Fruit fly (Drosophila melanogaster): Measurements from ENCODE around the gene CG4115.

Gene CG4115

DNA sequence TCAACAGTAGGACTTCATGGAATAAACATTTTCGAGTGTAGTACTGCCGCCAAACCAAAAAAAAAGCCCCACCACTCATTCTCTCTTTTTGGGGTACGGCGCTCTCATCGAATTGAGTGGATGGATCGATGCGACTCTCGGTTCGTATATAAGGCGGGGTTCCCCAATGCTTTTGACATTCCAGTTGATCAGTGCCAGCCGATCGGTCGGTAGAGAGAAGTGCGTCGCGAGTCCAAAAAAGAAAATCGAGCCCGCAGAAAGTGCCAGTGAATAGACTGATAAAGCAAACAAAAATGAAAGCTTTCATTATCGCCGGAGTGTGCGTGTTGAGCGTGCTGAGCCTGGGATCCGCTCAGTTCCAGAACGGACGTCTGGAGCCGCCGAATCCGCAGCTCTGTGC lies at the start of gene CG4115:
Gene CG4115, plus strand, starts transcription at position 172 of the 400 bp plus-strand sequence.
- TF ChIP-seq pan (optimal IDR thresholded peaks at IDR 0.05) = no peak
- TF ChIP-seq EcR (GFP tag; optimal IDR thresholded peaks at IDR 0.05) = no peak
- no peak for TF ChIP-seq CG8478 (optimal IDR thresholded peaks at IDR 0.05)
- no peak for TF ChIP-seq usp (GFP tag; optimal IDR thresholded peaks at IDR 0.05)
- TF ChIP-seq Dll (optimal IDR thresholded peaks at IDR 0.05) = no peak
- TF ChIP-seq psq (optimal IDR thresholded peaks at IDR 0.05) = no peak

dm6 chr3R:12311053-12311452 lies 48.8 kb upstream of the CG4115 start, which contains the start of gene CG4066:
TSS of gene CG4066 (plus strand) at chr3R:12311353.
- TF ChIP-seq Dll (optimal IDR thresholded peaks at IDR 0.05) (no peak), pan (optimal IDR thresholded peaks at IDR 0.05) (no peak), CG8478 (optimal IDR thresholded peaks at IDR 0.05) (no peak), EcR (GFP tag; optimal IDR thresholded peaks at IDR 0.05) (no peak), psq (optimal IDR thresholded peaks at IDR 0.05) (no peak), usp (GFP tag; optimal IDR thresholded peaks at IDR 0.05) (no peak)

DNA sequence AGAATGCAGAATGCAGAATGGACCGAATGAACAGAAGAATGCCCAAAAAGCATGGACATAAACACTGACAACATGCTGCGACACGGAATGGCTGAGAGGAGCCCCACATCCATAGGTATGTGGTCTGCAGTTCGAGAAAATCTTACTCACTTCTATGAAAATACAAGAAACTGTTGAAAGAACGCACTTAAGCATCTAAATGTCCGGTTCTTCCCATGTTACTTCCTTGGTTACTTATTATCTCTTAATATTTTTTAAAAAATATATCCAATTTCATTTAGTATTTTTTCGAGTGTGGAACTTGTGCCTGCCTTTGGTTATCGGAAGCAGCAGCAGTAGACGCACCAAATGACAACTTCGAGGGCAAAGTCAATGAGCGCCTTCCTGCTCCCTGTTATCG lies 45.6 kb upstream of the CG4115 start:
- TF ChIP-seq psq (optimal IDR thresholded peaks at IDR 0.05) (no peak), usp (GFP tag; optimal IDR thresholded peaks at IDR 0.05) (no peak), pan (optimal IDR thresholded peaks at IDR 0.05) (no peak), Dll (optimal IDR thresholded peaks at IDR 0.05) (no peak), EcR (GFP tag; optimal IDR thresholded peaks at IDR 0.05) (no peak), CG8478 (optimal IDR thresholded peaks at IDR 0.05) (no peak)

DNA sequence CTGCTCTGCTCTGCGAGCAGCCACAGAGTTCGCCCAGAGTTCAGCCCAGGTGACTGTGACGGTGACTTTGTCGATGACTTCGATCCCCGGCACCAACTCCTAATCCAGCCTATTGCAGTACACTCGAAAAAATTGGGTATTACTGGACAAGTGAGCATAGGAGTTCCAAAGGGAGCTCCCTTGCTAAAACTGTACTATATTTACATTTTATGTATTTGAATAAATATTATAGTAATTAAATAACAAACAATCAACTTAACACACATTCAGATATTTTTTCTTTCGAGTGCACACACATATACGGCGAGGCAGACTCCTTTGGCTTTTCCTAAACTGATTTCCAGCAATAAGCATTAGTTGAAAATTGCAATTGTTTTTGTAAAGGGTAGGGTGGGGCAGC lies 44.4 kb upstream of the CG4115 start:
- TF ChIP-seq Dll (optimal IDR thresholded peaks at IDR 0.05) (no peak), psq (optimal IDR thresholded peaks at IDR 0.05) (no peak), EcR (GFP tag; optimal IDR thresholded peaks at IDR 0.05) (no peak), usp (GFP tag; optimal IDR thresholded peaks at IDR 0.05) (no peak)

- TF ChIP-seq usp (GFP tag; optimal IDR thresholded peaks at IDR 0.05) (no peak), psq (optimal IDR thresholded peaks at IDR 0.05) (no peak), EcR (GFP tag; optimal IDR thresholded peaks at IDR 0.05) (no peak), CG8478 (optimal IDR thresholded peaks at IDR 0.05) (no peak), pan (optimal IDR thresholded peaks at IDR 0.05) (no peak), Dll (optimal IDR thresholded peaks at IDR 0.05) (no peak)
Measured at dm6 chr3R:12316420-12316819, 43.4 kb upstream of the CG4115 start.

- no peak for TF ChIP-seq psq (optimal IDR thresholded peaks at IDR 0.05)
- TF ChIP-seq CG8478 (optimal IDR thresholded peaks at IDR 0.05) = no peak
- TF ChIP-seq EcR (GFP tag; optimal IDR thresholded peaks at IDR 0.05) = no peak
- TF ChIP-seq usp (GFP tag; optimal IDR thresholded peaks at IDR 0.05) = no peak
- no peak for TF ChIP-seq Dll (optimal IDR thresholded peaks at IDR 0.05)
- no peak for TF ChIP-seq pan (optimal IDR thresholded peaks at IDR 0.05)
Measured at dm6 chr3R:12317325-12317724, 42.5 kb upstream of the CG4115 start.

DNA sequence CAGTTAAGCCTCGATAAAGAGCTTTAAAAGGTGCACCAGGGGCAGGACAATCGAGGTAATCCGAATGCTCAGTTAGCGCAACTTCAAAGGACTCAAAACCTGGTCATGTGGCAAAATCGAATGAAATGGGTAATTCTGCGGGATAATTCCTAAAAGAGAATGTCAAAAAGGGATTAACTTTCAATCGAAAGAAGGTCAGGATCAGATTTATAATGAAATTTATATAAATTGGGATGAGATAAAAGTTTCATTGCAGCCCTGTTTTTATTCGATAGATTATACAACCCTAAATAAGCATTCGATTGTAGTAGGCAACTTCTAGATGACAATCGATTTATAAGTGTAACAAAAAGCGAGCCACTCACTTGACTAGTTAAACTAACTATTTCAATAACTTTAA lies 36.6 kb upstream of the CG4115 start, which contains the start of gene CG10013:
Gene CG10013, plus strand, starts transcription at position 301 of the 400 bp plus-strand sequence.
- TF ChIP-seq Dll (optimal IDR thresholded peaks at IDR 0.05) (no peak), psq (optimal IDR thresholded peaks at IDR 0.05) (no peak)

dm6 chr3R:12326855-12327254 lies 33.0 kb upstream of the CG4115 start:
- no peak for TF ChIP-seq Dll (optimal IDR thresholded peaks at IDR 0.05)
- no peak for TF ChIP-seq psq (optimal IDR thresholded peaks at IDR 0.05)
- TF ChIP-seq pan (optimal IDR thresholded peaks at IDR 0.05) = no peak
- no peak for TF ChIP-seq usp (GFP tag; optimal IDR thresholded peaks at IDR 0.05)
- TF ChIP-seq EcR (GFP tag; optimal IDR thresholded peaks at IDR 0.05) = no peak
- no peak for TF ChIP-seq CG8478 (optimal IDR thresholded peaks at IDR 0.05)

- no peak for TF ChIP-seq CG8478 (optimal IDR thresholded peaks at IDR 0.05)
- no peak for TF ChIP-seq Dll (optimal IDR thresholded peaks at IDR 0.05)
- no peak for TF ChIP-seq pan (optimal IDR thresholded peaks at IDR 0.05)
- TF ChIP-seq usp (GFP tag; optimal IDR thresholded peaks at IDR 0.05) = no peak
- TF ChIP-seq psq (optimal IDR thresholded peaks at IDR 0.05) = no peak
- TF ChIP-seq EcR (GFP tag; optimal IDR thresholded peaks at IDR 0.05) = no peak
Measured at dm6 chr3R:12329827-12330226, 30.0 kb upstream of the CG4115 start.

- TF ChIP-seq usp (GFP tag; optimal IDR thresholded peaks at IDR 0.05) = no peak
- TF ChIP-seq pan (optimal IDR thresholded peaks at IDR 0.05) = no peak
- TF ChIP-seq EcR (GFP tag; optimal IDR thresholded peaks at IDR 0.05) = no peak
- no peak for TF ChIP-seq psq (optimal IDR thresholded peaks at IDR 0.05)
- no peak for TF ChIP-seq Dll (optimal IDR thresholded peaks at IDR 0.05)
- no peak for TF ChIP-seq CG8478 (optimal IDR thresholded peaks at IDR 0.05)
Measured at dm6 chr3R:12341374-12341773, 18.4 kb upstream of the CG4115 start, which contains the start of gene Sgsf. TSS of gene Sgsf (plus strand) at chr3R:12341674.

DNA sequence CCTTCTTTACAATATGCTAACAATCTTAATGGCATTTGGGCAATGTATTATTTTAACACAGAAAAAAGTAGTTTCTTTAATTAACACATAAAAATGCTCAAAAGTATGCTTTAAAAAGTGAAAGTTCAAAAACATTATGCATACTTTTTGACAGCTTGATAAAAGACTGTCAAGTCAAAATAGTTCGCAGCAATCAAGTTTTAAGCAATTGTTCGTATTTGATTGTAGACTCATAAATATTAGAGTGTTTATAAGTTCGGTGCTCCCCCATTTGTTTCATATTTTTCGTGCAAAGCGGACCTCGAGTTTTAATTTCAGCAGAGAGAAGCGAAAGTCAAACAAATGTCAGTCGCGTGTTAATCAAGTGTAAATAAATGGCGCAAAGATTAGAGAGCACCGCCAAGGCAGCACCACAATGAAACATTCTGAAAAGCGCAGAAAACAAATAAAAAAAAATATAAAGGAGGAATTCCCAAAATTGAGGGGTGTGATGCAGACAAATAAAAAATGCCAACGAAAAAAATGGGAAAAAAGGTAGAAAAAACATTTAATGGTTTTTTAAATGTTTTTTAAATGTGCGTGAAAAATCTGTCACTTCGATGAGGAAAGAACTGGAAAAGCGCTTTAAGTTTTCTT lies 14.8 kb upstream of the CG4115 start:
- TF ChIP-seq usp (GFP tag; optimal IDR thresholded peaks at IDR 0.05) (no peak), EcR (GFP tag; optimal IDR thresholded peaks at IDR 0.05) (no peak), pan (optimal IDR thresholded peaks at IDR 0.05) (no peak), CG8478 (optimal IDR thresholded peaks at IDR 0.05) (no peak)

DNA sequence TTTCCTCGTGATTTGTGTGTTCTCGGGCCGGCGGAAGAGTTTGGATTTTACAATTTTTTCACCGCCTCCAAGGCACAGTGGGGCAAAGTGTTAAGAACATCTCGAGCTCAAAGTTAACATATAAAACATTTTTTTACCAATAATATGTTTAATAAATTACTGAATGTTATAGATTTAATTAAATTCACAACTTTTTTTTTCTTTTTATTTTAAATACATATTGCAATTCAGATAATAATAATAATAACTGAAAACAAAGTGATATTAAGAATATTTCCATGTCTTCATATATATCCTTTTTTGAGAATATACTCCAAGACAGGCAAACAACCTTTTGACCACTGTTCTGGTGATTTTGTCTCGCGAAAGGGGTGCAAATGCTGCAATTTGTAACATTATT lies 13.8 kb upstream of the CG4115 start:
- no peak for TF ChIP-seq Dll (optimal IDR thresholded peaks at IDR 0.05)
- TF ChIP-seq usp (GFP tag; optimal IDR thresholded peaks at IDR 0.05) = no peak
- no peak for TF ChIP-seq CG8478 (optimal IDR thresholded peaks at IDR 0.05)
- no peak for TF ChIP-seq EcR (GFP tag; optimal IDR thresholded peaks at IDR 0.05)
- TF ChIP-seq pan (optimal IDR thresholded peaks at IDR 0.05) = no peak
- no peak for TF ChIP-seq psq (optimal IDR thresholded peaks at IDR 0.05)

DNA sequence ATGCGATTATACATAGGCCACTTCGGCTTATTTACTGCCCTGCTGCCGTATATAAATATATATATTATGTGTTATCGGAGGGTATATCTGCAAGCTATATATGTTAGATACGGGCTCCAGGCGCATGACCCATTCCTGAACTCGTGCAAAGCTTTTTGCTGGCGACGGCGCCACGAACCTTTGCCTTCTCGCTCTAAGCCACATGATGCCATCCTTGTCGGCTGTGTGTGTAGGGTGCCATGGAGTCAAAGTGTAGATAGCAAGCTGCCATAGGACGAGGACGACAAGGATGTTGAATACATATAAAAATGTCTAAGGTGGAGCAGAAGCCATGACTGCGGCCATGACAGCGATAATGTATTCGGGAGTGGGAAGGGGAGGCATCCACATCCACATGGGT lies 12.1 kb upstream of the CG4115 start:
- TF ChIP-seq pan (optimal IDR thresholded peaks at IDR 0.05) (no peak), psq (optimal IDR thresholded peaks at IDR 0.05) (no peak), EcR (GFP tag; optimal IDR thresholded peaks at IDR 0.05) (no peak), Dll (optimal IDR thresholded peaks at IDR 0.05) (no peak), usp (GFP tag; optimal IDR thresholded peaks at IDR 0.05) (no peak)
